Fruit fly (Drosophila melanogaster): ENCODE measurements around the gene CG13455.

DNA sequence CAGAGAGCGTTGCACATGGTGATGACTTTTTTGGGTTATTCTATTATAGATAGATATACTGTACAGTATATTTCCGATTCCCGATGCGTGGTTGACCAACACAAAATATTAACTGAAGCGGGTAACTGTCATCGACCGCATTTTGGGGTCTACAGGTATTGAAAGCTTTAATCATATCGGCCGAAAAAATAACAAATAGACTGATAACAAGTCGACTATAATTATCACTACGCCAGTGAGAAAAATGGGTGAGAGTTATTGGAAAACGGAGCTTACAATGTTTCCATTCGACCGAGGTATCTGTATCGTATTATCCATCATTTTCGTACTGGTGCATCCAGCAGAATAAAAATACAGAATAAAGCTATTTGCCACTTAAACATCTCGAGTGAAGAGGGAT, 22.0 kb downstream of the CG13455 start:
- TF ChIP-seq Sox14 (GFP tag; optimal IDR thresholded peaks at IDR 0.05) (no peak), Hr4 (GFP tag; optimal IDR thresholded peaks at IDR 0.05) (no peak), Eip75B (GFP tag; optimal IDR thresholded peaks at IDR 0.05) (no peak)

Data from whole organism, prepupa.